Worm (Caenorhabditis elegans) whole organism, L4/young adult: ENCODE data around the gene K08E5.1.

Experiments used
- W03F9.2 ChIP-seq: fragments of 150-350 bp; optimal IDR thresholded peaks from 2 replicates; lab custom pipeline; 2014; ENCODE audit warnings: missing biosample characterization, missing genetic modification characterization
- dao-5 ChIP-seq: sonication (generic microtip); optimal IDR thresholded peaks from 2 replicates; lab custom pipeline; 2016; ENCODE audit warnings: missing genotype, missing genetic modification characterization, moderate library complexity, missing compliant biosample characterization
- him-1 ChIP-seq: sonication (generic microtip); optimal IDR thresholded peaks from 2 replicates; lab custom pipeline; 2016; ENCODE audit warnings: missing genotype, missing genetic modification reagents, missing genetic modification characterization, missing compliant biosample characterization

Gene K08E5.1

DNA sequence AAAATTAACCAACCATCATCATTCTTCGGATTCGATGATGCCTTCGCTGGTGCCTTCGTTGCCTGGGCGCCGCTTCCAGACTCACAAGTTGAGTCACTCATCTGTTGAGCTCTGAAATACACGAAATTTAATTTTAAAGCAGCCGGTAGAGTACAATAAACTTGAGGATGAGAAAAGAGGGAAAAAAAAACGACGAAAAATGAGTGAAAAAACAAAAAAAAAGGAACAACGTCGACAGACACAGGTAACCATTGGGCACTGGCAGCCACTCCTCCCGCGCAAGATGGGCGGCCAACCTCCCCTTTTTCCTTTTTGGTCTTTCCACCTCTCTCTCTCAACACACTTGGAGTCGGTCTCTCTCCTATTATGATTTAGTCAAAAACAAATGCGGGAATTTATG, at the start of gene K08E5.1:
Gene K08E5.1 (minus strand): TSS at position 101 of the 400 bp plus-strand sequence.
- TF ChIP-seq W03F9.2 (tag; lab: Kevin White, UChicago) (no peak), him-1 (tag; lab: Kevin White, UChicago) (no peak)

DNA sequence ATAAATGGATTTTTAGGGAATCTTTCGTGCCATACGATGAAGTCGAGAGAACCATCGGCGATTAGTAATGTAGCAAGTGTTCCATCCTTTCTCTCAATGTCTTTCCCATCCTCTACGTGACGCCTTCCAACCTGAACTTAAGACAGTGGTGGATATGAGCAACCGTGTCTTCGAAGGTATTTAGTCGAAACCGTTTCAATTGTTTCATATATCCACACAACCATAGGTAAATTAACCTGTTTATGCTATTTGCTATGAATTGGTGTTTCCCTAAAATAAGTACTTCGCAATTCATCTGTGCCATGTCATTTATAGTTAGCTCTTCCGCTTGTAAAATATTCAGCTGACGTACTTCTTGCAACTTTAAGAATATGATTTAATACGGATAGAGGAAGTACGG, 49.3 kb upstream of the K08E5.1 start:
- TF ChIP-seq dao-5 (tag; lab: Kevin White, UChicago): no peak

ce11 chrIII:10194569-10194968, 48.0 kb upstream of the K08E5.1 start:
- TF ChIP-seq him-1 (tag; lab: Kevin White, UChicago) (no peak), W03F9.2 (tag; lab: Kevin White, UChicago) (no peak), dao-5 (tag; lab: Kevin White, UChicago) (no peak)

DNA sequence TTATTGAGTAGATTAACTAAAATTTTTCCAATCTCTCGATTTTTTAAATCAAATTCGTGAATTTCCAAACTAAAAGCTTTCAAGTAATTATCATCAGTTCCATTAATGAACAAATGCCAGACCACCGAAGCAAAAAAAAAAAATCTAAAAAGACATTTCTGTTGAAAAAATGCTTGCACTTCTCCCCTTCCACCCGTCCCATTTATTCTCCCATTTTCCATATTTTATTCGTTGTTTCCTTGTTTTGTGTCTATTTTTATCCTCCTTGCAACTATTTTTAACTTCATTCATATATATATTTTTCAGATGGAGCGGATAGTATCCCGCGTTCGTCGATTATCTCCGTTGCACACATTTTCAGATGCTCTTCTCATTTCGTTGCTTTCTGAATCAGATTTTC, 42.3 kb upstream of the K08E5.1 start, which contains the start of gene epac-1:
Gene epac-1 (plus strand): TSS at position 301 of the 400 bp plus-strand sequence.
- TF ChIP-seq him-1 (tag; lab: Kevin White, UChicago) (no peak), W03F9.2 (tag; lab: Kevin White, UChicago) (no peak), dao-5 (tag; lab: Kevin White, UChicago) (no peak)

DNA sequence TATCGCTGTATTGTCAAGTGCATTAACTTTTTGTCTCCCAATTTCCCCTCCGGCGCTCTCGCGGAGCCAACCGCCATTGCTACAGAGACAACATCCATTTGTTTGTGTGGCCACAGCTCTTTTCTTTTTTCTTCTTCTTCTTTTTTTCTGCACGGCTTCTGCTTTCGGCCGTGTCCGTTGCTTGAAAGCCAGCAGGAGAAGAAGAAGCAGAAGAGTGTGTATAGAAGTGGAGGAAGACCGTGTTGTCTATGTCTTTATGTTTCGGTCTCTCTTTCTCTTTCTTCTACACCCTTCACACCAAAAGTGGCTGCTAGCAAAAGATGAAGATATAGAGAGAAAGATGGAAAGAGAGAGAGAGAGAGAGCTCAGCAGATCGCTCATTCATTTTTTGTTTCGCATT, 41.2 kb upstream of the K08E5.1 start:
- peak; percentile 28 for TF ChIP-seq him-1 (tag; lab: Kevin White, UChicago)
- no peak for TF ChIP-seq dao-5 (tag; lab: Kevin White, UChicago)
- no peak for TF ChIP-seq W03F9.2 (tag; lab: Kevin White, UChicago)

ce11 chrIII:10186160-10186559, 39.6 kb upstream of the K08E5.1 start, which contains the start of gene unc-47:
Gene unc-47, minus strand, starts transcription at chrIII:10186260.
- TF ChIP-seq him-1 (tag; lab: Kevin White, UChicago) (no peak), W03F9.2 (tag; lab: Kevin White, UChicago) (no peak), dao-5 (tag; lab: Kevin White, UChicago) (no peak)

DNA sequence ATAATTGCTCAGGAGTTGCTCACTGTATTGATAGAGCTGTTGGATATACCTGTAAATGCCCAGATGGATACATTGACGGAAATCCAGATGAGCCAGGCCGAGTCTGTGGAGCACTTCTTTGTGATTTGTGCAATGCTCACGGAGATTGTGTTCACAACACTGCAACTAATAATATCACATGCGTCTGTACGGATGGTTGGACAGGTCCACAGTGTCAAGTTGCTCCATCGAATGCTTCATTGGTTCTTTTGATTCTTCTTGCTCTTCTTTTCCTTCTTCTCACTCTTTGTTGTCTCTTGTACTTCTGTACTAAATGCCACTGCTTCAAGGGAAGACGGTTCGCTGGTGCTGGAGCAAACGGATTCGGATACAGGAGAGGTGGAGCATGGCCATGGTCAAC, 35.3 kb upstream of the K08E5.1 start:
- TF ChIP-seq dao-5 (tag; lab: Kevin White, UChicago) (no peak), him-1 (tag; lab: Kevin White, UChicago) (no peak), W03F9.2 (tag; lab: Kevin White, UChicago) (no peak)

DNA sequence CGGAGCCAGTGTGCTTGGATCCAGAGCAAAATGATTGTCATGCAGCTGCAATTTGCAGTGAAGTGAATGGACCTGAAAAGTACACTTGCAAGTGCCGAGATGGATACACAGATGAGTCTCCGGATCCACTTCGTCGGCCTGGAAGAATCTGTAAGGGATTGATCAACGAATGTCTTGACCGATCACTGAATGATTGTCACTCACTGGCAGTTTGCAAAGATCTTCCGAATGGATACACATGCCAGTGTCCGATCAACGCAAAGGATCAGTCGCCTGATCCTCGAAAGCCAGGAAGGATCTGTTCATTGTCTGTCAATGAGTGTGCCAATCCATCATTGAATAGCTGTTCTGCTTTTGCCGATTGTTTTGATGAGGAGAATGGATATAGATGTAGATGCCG, 32.8 kb upstream of the K08E5.1 start:
- no peak for TF ChIP-seq him-1 (tag; lab: Kevin White, UChicago)
- no peak for TF ChIP-seq W03F9.2 (tag; lab: Kevin White, UChicago)
- TF ChIP-seq dao-5 (tag; lab: Kevin White, UChicago): no peak

- TF ChIP-seq W03F9.2 (tag; lab: Kevin White, UChicago) (no peak), him-1 (tag; lab: Kevin White, UChicago) (no peak), dao-5 (tag; lab: Kevin White, UChicago) (no peak)
Measured at ce11 chrIII:10178552-10178951, 32.0 kb upstream of the K08E5.1 start.

DNA sequence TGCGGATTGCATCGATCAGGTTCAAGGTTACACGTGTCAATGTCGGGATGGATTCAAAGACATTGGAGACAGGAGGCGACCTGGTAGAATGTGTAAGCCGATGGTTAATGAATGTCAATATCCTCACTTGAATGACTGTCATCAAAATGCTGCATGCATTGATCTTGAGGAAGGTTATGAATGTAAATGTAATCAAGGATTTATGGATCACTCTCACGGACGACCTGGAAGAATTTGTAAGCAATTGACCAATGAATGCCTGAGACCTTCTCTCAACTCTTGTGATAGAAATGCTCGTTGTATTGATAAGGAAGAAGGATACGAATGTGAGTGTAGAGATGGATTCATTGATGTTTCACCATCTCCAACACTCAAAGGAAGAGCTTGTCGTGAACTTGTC, 31.4 kb upstream of the K08E5.1 start:
- TF ChIP-seq dao-5 (tag; lab: Kevin White, UChicago): no peak
- no peak for TF ChIP-seq W03F9.2 (tag; lab: Kevin White, UChicago)
- no peak for TF ChIP-seq him-1 (tag; lab: Kevin White, UChicago)

- TF ChIP-seq W03F9.2 (tag; lab: Kevin White, UChicago) (no peak), him-1 (tag; lab: Kevin White, UChicago) (no peak), dao-5 (tag; lab: Kevin White, UChicago) (no peak)
Measured at ce11 chrIII:10170265-10170664, 23.7 kb upstream of the K08E5.1 start.

DNA sequence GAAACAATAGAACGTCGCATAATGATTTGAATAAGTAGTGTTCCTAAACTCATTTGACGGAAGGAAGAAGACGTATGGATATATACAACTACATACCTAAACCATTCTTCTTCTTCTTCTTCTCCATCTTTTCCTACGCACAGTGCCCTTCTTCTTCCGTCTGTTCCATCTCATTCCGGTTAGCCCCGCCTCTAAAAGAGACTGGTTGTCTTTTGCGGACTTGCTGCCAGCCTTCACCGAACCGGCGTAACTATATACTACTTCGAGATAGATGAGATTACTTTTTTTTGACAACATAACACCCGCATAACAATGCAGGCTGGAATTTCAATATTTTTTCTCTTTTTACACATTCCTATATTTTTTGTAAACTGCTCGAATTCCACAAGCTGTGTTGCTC, 13.8 kb upstream of the K08E5.1 start, which contains the start of the genes K08E5.5 and mua-3:
Gene K08E5.5 (minus strand): TSS at position 101 of the 400 bp plus-strand sequence.
Gene mua-3 (plus strand): TSS at position 313 of the 400 bp plus-strand sequence.
- TF ChIP-seq him-1 (tag; lab: Kevin White, UChicago) (no peak), dao-5 (tag; lab: Kevin White, UChicago) (no peak), W03F9.2 (tag; lab: Kevin White, UChicago) (no peak)

- TF ChIP-seq him-1 (tag; lab: Kevin White, UChicago) (no peak), W03F9.2 (tag; lab: Kevin White, UChicago) (no peak)
Measured at ce11 chrIII:10156269-10156668, 9.7 kb upstream of the K08E5.1 start.

DNA sequence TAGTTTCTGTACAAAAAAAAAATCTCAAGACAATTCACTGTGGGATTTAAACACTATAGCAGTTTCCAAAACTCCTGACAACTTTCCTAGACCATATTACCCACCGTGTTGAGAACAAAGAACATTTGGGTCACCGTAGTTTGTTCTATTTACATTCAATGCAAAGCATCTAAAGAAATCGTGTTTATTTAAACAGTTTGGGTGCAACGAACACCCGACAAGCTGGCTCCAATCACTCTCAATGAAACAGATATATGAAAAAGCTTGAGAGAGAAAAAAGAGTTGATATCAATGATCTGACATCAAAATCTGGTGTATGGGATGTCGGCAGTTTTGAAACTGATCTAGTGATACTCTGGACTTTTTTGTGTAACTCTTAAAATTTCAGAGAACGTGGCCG, 8.4 kb upstream of the K08E5.1 start:
- no peak for TF ChIP-seq W03F9.2 (tag; lab: Kevin White, UChicago)
- TF ChIP-seq dao-5 (tag; lab: Kevin White, UChicago): no peak
- no peak for TF ChIP-seq him-1 (tag; lab: Kevin White, UChicago)

DNA sequence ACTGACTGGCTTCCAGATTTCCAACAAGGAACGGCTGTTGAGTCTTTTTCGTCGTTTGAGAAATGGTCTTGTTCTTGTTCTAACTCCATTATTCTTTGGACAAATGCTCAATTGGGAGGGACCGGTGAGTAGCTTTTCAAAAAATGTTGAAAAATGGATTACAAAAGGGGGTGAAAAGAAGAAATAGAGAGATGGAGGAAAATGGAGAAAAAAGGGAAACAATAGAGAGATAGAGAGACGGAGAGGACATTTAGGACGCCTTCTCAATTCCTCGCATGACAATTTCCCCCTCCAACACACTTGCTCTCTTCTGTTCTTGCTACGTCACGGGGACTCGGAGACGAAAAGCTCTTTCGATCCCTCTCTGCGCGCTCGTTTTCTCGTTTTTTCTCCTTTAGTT, 6.4 kb upstream of the K08E5.1 start:
- no peak for TF ChIP-seq dao-5 (tag; lab: Kevin White, UChicago)
- TF ChIP-seq him-1 (tag; lab: Kevin White, UChicago): peak; percentile 50
